Worm (Caenorhabditis elegans) whole organism, young adult: ENCODE measurements around the gene arrd-7.

Experiments used
- B0261.1 ChIP-seq: sonication (generic microtip); optimal IDR thresholded peaks from 2 replicates; lab custom pipeline; 2016; ENCODE audit warnings: mild to moderate bottlenecking, missing genetic modification characterization, moderate library complexity, missing compliant biosample characterization
- C06A6.2 ChIP-seq: fragments of 200-800 bp; sonication (Bioruptor generic); conservative IDR thresholded peaks from 2 replicates; pipeline ENCODE4 v1.3.6; 2022; ENCODE audit warnings: missing genetic modification characterization, missing compliant biosample characterization
- F23B12.7 ChIP-seq: sonication (generic microtip); optimal IDR thresholded peaks from 2 replicates; lab custom pipeline; 2017; ENCODE audit warnings: missing genetic modification characterization, mild to moderate bottlenecking, missing compliant biosample characterization, antibody characterized with exemption, moderate library complexity; ENCODE audit not compliant: insufficient read depth
- F37B4.10 ChIP-seq: fragments of 200-800 bp; sonication (Bioruptor generic); IDR thresholded peaks from 2 replicates; pipeline ENCODE4 v1.3.6; 2022; ENCODE audit warnings: missing genetic modification characterization, missing compliant biosample characterization
- F49E8.2 ChIP-seq: sonication (generic microtip); optimal IDR thresholded peaks from 3 replicates; lab custom pipeline; 2017; ENCODE audit warnings: missing genetic modification characterization, mild to moderate bottlenecking, missing compliant biosample characterization, antibody characterized with exemption, moderate library complexity; ENCODE audit not compliant: insufficient read depth
- T07F8.4 ChIP-seq: sonication (generic microtip); optimal IDR thresholded peaks from 2 replicates; lab custom pipeline; 2016; ENCODE audit warnings: mild to moderate bottlenecking, missing genetic modification characterization, moderate library complexity, missing compliant biosample characterization
- T26A5.8 ChIP-seq: sonication (generic microtip); optimal IDR thresholded peaks from 2 replicates; lab custom pipeline; 2016; ENCODE audit warnings: missing genetic modification characterization, missing compliant biosample characterization
- Y53G8AR.9 ChIP-seq: fragments of 200-800 bp; sonication (Bioruptor generic); conservative IDR thresholded peaks from 2 replicates; pipeline ENCODE4 v1.3.6; 2022; ENCODE audit warnings: missing genetic modification reagents, missing genetic modification characterization, missing compliant biosample characterization
- Y56A3A.18 ChIP-seq: fragments of 200-800 bp; sonication (Bioruptor generic); IDR thresholded peaks from 2 replicates; pipeline ENCODE4 v1.3.6; 2022; ENCODE audit warnings: missing genetic modification reagents, missing genetic modification characterization, missing compliant biosample characterization
- Y67H2A.10 ChIP-seq: fragments of 200-800 bp; sonication (Bioruptor generic); conservative IDR thresholded peaks from 2 replicates; pipeline ENCODE4 v1.3.6; 2022; ENCODE audit warnings: missing genetic modification reagents, missing genetic modification characterization, missing compliant biosample characterization
- ama-1 ChIP-seq, 3 experiments: fragments of 150-350 bp in 1 of 3; sonication (generic microtip) in 2 of 3; optimal IDR thresholded peaks; 2 replicates each; lab custom pipeline; 2014 to 2018; ENCODE audit warnings: missing biosample characterization in 2 of 3, missing genetic modification characterization in 2 of 3, missing genetic modification reagents in 2 of 3
- aptf-2 ChIP-seq: fragments of 200-800 bp; sonication (Bioruptor generic); conservative IDR thresholded peaks from 2 replicates; pipeline ENCODE4 v1.3.6; 2022; ENCODE audit warnings: missing genetic modification reagents, missing genetic modification characterization, missing compliant biosample characterization
- attf-5 ChIP-seq: fragments of 200-800 bp; sonication (Bioruptor generic); optimal IDR thresholded peaks from 2 replicates; lab custom pipeline; 2018; ENCODE audit warnings: mild to moderate bottlenecking, missing genetic modification characterization, missing compliant biosample characterization
- ccch-3 ChIP-seq: fragments of 200-800 bp; sonication (Bioruptor generic); optimal IDR thresholded peaks from 2 replicates; lab custom pipeline; 2018; ENCODE audit warnings: mild to moderate bottlenecking, missing genetic modification characterization, missing compliant biosample characterization
- cebp-1 ChIP-seq, 2 experiments: fragments of 200-800 bp in 1 of 2; sonication (Bioruptor generic) in 1 of 2; sonication (generic microtip) in 1 of 2; IDR thresholded peaks in 1 of 2; optimal IDR thresholded peaks in 1 of 2; 2 replicates each; pipeline versions ENCODE4 v1.3.6 to Lab custom; 2017 to 2022; ENCODE audit warnings: missing compliant biosample characterization in 2 of 2, missing genetic modification characterization in 2 of 2, mild to moderate bottlenecking in 1 of 2, missing genetic modification reagents in 1 of 2, moderate library complexity in 1 of 2
- ceh-27 ChIP-seq: fragments of 200-800 bp; sonication (Bioruptor generic); optimal IDR thresholded peaks from 2 replicates; lab custom pipeline; 2018; ENCODE audit warnings: mild to moderate bottlenecking, missing genetic modification characterization, moderate library complexity, missing compliant biosample characterization
- ceh-79 ChIP-seq: sonication (generic microtip); optimal IDR thresholded peaks from 2 replicates; lab custom pipeline; 2017; ENCODE audit warnings: mild to moderate bottlenecking, missing genetic modification characterization, missing compliant biosample characterization
- dpl-1 ChIP-seq: fragments of 150-350 bp; optimal IDR thresholded peaks from 2 replicates; lab custom pipeline; 2014; ENCODE audit warnings: missing biosample characterization, missing genetic modification reagents, missing genetic modification characterization
- egrh-3 ChIP-seq: fragments of 200-800 bp; sonication (Bioruptor generic); IDR thresholded peaks from 2 replicates; pipeline ENCODE4 v1.3.6; 2022; ENCODE audit warnings: missing genetic modification reagents, missing genetic modification characterization, missing compliant biosample characterization
- ets-4 ChIP-seq: fragments of 200-800 bp; sonication (Bioruptor generic); optimal IDR thresholded peaks from 2 replicates; lab custom pipeline; 2018; ENCODE audit warnings: mild to moderate bottlenecking, missing genetic modification characterization, missing compliant biosample characterization
- hlh-12 ChIP-seq: sonication (generic microtip); optimal IDR thresholded peaks from 2 replicates; lab custom pipeline; 2016; ENCODE audit warnings: missing genetic modification characterization, missing compliant biosample characterization
- hmg-20 ChIP-seq: fragments of 200-800 bp; sonication (Bioruptor generic); IDR thresholded peaks from 2 replicates; pipeline ENCODE4 v1.3.6; 2022; ENCODE audit warnings: missing genetic modification reagents, missing genetic modification characterization, missing compliant biosample characterization
- hrde-1 ChIP-seq: sonication (generic microtip); optimal IDR thresholded peaks from 2 replicates; lab custom pipeline; 2016; ENCODE audit warnings: missing genetic modification characterization, mild to moderate bottlenecking, missing compliant biosample characterization, moderate library complexity, missing genotype, missing genetic modification reagents, borderline replicate concordance
- lin-35 ChIP-seq, 3 experiments: fragments of 150-350 bp in 2 of 3; sonication (generic microtip) in 1 of 3; optimal IDR thresholded peaks; 2 replicates each; lab custom pipeline; 2014 to 2018; ENCODE audit warnings: missing biosample characterization in 3 of 3, missing genetic modification characterization in 3 of 3, missing genetic modification reagents in 3 of 3
- lin-54 ChIP-seq: fragments of 200-800 bp; sonication (Bioruptor generic); optimal IDR thresholded peaks from 2 replicates; lab custom pipeline; 2018; ENCODE audit warnings: mild to moderate bottlenecking, missing genetic modification characterization, missing compliant biosample characterization
- lir-1 ChIP-seq: fragments of 200-800 bp; sonication (Bioruptor generic); conservative IDR thresholded peaks from 2 replicates; pipeline ENCODE4 v1.3.6; 2022; ENCODE audit warnings: missing genetic modification reagents, missing genetic modification characterization, missing compliant biosample characterization
- lsl-1 ChIP-seq: fragments of 200-800 bp; sonication (Bioruptor generic); optimal IDR thresholded peaks from 2 replicates; lab custom pipeline; 2018; ENCODE audit warnings: mild to moderate bottlenecking, missing genetic modification characterization, moderate library complexity, missing compliant biosample characterization
- madf-10 ChIP-seq: sonication (generic microtip); optimal IDR thresholded peaks from 2 replicates; lab custom pipeline; 2016; ENCODE audit warnings: mild to moderate bottlenecking, missing genetic modification characterization, missing compliant biosample characterization
- mel-28 ChIP-seq: sonication (generic microtip); optimal IDR thresholded peaks from 2 replicates; lab custom pipeline; 2016; ENCODE audit warnings: borderline replicate concordance, mild to moderate bottlenecking, missing genetic modification characterization, missing compliant biosample characterization
- mes-4 ChIP-seq: sonication (generic microtip); optimal IDR thresholded peaks from 2 replicates; lab custom pipeline; 2016; ENCODE audit warnings: missing genotype, missing genetic modification characterization, missing compliant biosample characterization
- nfya-1 ChIP-seq: sonication (generic microtip); optimal IDR thresholded peaks from 2 replicates; lab custom pipeline; 2017; ENCODE audit warnings: antibody characterized with exemption, missing compliant biosample characterization, missing genetic modification characterization, borderline replicate concordance; ENCODE audit not compliant: insufficient read depth
- nfya-2 ChIP-seq: fragments of 200-800 bp; sonication (Bioruptor generic); IDR thresholded peaks from 2 replicates; pipeline ENCODE4 v1.3.6; 2022; ENCODE audit warnings: missing genetic modification reagents, missing genetic modification characterization, missing compliant biosample characterization
- nhr-120 ChIP-seq: fragments of 200-800 bp; sonication (Bioruptor generic); IDR thresholded peaks from 2 replicates; pipeline ENCODE4 v1.3.6; 2022; ENCODE audit warnings: missing genetic modification characterization, missing compliant biosample characterization
- rec-8 ChIP-seq, 2 experiments: sonication (generic microtip); optimal IDR thresholded peaks; 2 replicates each; lab custom pipeline; 2016; ENCODE audit warnings: mild to moderate bottlenecking in 2 of 2, missing genetic modification characterization in 2 of 2, missing genetic modification reagents in 2 of 2, missing genotype in 2 of 2, missing biosample characterization in 1 of 2, missing compliant biosample characterization in 1 of 2, moderate library complexity in 1 of 2
- snpc-1.3 ChIP-seq: sonication (generic microtip); optimal IDR thresholded peaks from 2 replicates; lab custom pipeline; 2017; ENCODE audit warnings: missing genetic modification characterization, mild to moderate bottlenecking, missing compliant biosample characterization, antibody characterized with exemption, moderate library complexity, missing genotype, missing genetic modification reagents; ENCODE audit not compliant: insufficient read depth
- sptf-2 ChIP-seq: fragments of 200-800 bp; sonication (Bioruptor generic); optimal IDR thresholded peaks from 2 replicates; lab custom pipeline; 2018; ENCODE audit warnings: mild to moderate bottlenecking, missing genetic modification characterization, missing compliant biosample characterization
- tbx-9 ChIP-seq: sonication (generic microtip); optimal IDR thresholded peaks from 2 replicates; lab custom pipeline; 2016; ENCODE audit warnings: borderline replicate concordance, missing genetic modification characterization, inconsistent platforms, missing compliant biosample characterization
- tlf-1 ChIP-seq: fragments of 200-800 bp; sonication (Bioruptor generic); optimal IDR thresholded peaks from 2 replicates; lab custom pipeline; 2018; ENCODE audit warnings: mild to moderate bottlenecking, missing genetic modification characterization, missing compliant biosample characterization
- unc-62 ChIP-seq: fragments of 150-350 bp; optimal IDR thresholded peaks from 2 replicates; lab custom pipeline; 2014; ENCODE audit warnings: missing biosample characterization, missing genetic modification reagents, missing genetic modification characterization
- zim-3 ChIP-seq: sonication (generic microtip); optimal IDR thresholded peaks from 2 replicates; lab custom pipeline; 2017; ENCODE audit warnings: mild to moderate bottlenecking, missing genetic modification characterization, moderate library complexity, missing compliant biosample characterization
- ztf-18 ChIP-seq: sonication (generic microtip); optimal IDR thresholded peaks from 2 replicates; lab custom pipeline; 2016; ENCODE audit warnings: missing genotype, mild to moderate bottlenecking, missing genetic modification characterization, missing compliant biosample characterization
- ztf-25 ChIP-seq: fragments of 200-800 bp; sonication (Bioruptor generic); IDR thresholded peaks from 2 replicates; pipeline ENCODE4 v1.3.6; 2022; ENCODE audit warnings: missing genetic modification reagents, missing genetic modification characterization, missing compliant biosample characterization
- ztf-26 ChIP-seq: sonication (generic microtip); optimal IDR thresholded peaks from 2 replicates; lab custom pipeline; 2017; ENCODE audit warnings: missing genetic modification characterization, missing compliant biosample characterization
- ztf-28 ChIP-seq: fragments of 200-800 bp; sonication (Bioruptor generic); IDR thresholded peaks from 2 replicates; pipeline ENCODE4 v1.3.6; 2022; ENCODE audit warnings: missing genetic modification reagents, missing genetic modification characterization, missing compliant biosample characterization
- ztf-3 ChIP-seq: fragments of 200-800 bp; sonication (Bioruptor generic); optimal IDR thresholded peaks from 2 replicates; lab custom pipeline; 2018; ENCODE audit warnings: mild to moderate bottlenecking, missing genetic modification characterization, missing compliant biosample characterization

arrd-7 gene

DNA sequence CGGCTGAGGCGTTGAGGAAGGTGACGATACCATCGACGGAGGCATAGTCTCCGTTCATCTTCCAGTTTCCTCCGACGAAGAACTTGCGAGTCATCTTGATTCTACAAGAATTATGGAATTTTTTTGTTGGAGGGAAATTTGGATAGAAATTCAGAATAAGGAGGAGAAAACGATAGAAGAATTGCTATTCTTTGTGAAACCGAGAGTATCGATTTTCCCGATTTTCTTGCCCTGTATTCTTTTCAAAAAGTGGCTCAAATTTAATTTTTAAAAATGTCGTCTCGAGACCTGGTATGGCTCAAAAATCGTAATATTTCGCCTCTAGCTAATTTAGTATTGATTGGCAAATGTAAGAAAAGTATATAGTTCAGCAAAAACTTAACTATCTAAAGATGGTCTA lies 23.4 kb downstream of the arrd-7 start, which contains the start of gene tpi-1:
TSS of gene tpi-1 (minus strand) at position 101 of the 400 bp plus-strand sequence.
- TF ChIP-seq Y53G8AR.9 (GFP tag; lab: Robert Waterston, UW) (no peak), ztf-26 (tag; lab: Kevin White, UChicago) (no peak), F49E8.2 (tag; lab: Kevin White, UChicago) (no peak), nhr-120 (no peak), mes-4 (tag; lab: Kevin White, UChicago) (no peak), F37B4.10 (GFP tag; lab: Robert Waterston, UW) (no peak), madf-10 (tag; lab: Kevin White, UChicago) (no peak), aptf-2 (GFP tag; lab: Robert Waterston, UW) (no peak), lir-1 (no peak), dpl-1 (no peak), nfya-2 (GFP tag; lab: Robert Waterston, UW) (no peak), ccch-3 (GFP tag; lab: Kevin White, UChicago) (no peak), ceh-27 (no peak), F23B12.7 (tag; lab: Kevin White, UChicago) (no peak), hrde-1 (tag; lab: Kevin White, UChicago) (no peak), mel-28 (tag; lab: Kevin White, UChicago) (no peak), attf-5 (GFP tag; lab: Kevin White, UChicago) (no peak), B0261.1 (tag; lab: Kevin White, UChicago) (no peak)
- TF ChIP-seq, all 124 proteins: peak for 0

- no peak for TF ChIP-seq ztf-18 (tag; lab: Kevin White, UChicago)
- TF ChIP-seq ama-1 (optimal IDR thresholded peaks at IDR 0.05; lab: Kevin White, UChicago): peak; percentile 32
- TF ChIP-seq ama-1 (GFP tag; optimal IDR thresholded peaks at IDR 0.05; lab: Kevin White, UChicago): no peak
- no peak for TF ChIP-seq ets-4 (GFP tag; lab: Kevin White, UChicago)
- no peak for TF ChIP-seq cebp-1 (GFP tag; IDR thresholded peaks at IDR 0.05; lab: Robert Waterston, UW)
- TF ChIP-seq cebp-1 (tag; optimal IDR thresholded peaks at IDR 0.05; lab: Kevin White, UChicago): peak; percentile 10
- TF ChIP-seq, all 124 proteins: peak for 2
Measured at ce11 chrII:12036516-12036915, 25.9 kb downstream of the arrd-7 start, which contains the start of gene cyn-16. Gene cyn-16, minus strand, starts transcription at chrII:12036742.

- TF ChIP-seq T26A5.8 (tag; lab: Kevin White, UChicago) (no peak), ztf-3 (GFP tag; lab: Kevin White, UChicago) (no peak), rec-8 (tag; optimal IDR thresholded peaks at IDR 0.05; lab: Kevin White, UChicago) (no peak), zim-3 (tag; lab: Kevin White, UChicago) (no peak), Y67H2A.10 (GFP tag; lab: Robert Waterston, UW) (no peak), tlf-1 (GFP tag; lab: Kevin White, UChicago) (no peak), unc-62 (no peak), lin-54 (GFP tag; lab: Kevin White, UChicago) (no peak), T07F8.4 (tag; lab: Kevin White, UChicago) (no peak), egrh-3 (GFP tag; lab: Robert Waterston, UW) (no peak), sptf-2 (GFP tag; lab: Kevin White, UChicago) (no peak), tbx-9 (tag; lab: Kevin White, UChicago) (no peak), lin-35 (GFP tag; optimal IDR thresholded peaks at IDR 0.05; lab: Kevin White, UChicago) (no peak), ztf-25 (no peak), ceh-79 (tag; lab: Kevin White, UChicago) (no peak), lsl-1 (peak; percentile 82), C06A6.2 (GFP tag; lab: Robert Waterston, UW) (no peak), ztf-28 (no peak), ztf-26 (tag; lab: Kevin White, UChicago) (no peak), nfya-1 (tag; lab: Kevin White, UChicago) (no peak), hmg-20 (GFP tag; lab: Robert Waterston, UW) (no peak), hlh-12 (tag; lab: Kevin White, UChicago) (no peak), Y56A3A.18 (GFP tag; lab: Robert Waterston, UW) (no peak), snpc-1.3 (tag; lab: Kevin White, UChicago) (no peak)
Measured at ce11 chrII:12036075-12036474, 26.3 kb downstream of the arrd-7 start.
